Fruit fly (Drosophila melanogaster): ENCODE data around the gene CG33093.

DNA sequence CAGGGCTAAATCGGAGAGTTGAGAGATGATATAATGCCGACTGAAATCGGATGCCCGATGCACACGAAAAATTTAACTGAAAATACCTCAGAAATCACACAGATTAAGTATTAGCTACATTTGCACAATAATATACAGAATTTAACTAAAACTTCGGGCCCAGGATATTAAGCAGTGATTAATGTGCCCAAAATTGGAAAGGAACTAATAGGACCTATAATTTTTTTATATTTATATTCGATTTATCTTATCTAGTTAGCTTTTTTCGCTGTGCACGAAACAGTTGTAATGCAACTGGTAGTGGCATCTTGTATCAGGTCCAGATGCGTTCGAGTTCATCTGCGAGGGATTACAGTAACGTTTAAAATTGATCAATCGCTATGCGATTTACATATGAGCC is 7.2 kb upstream of the CG33093 start:
- TF ChIP-seq h (optimal IDR thresholded peaks at IDR 0.05) (no peak), Sin3A (optimal IDR thresholded peaks at IDR 0.05) (no peak), insv (optimal IDR thresholded peaks at IDR 0.05) (no peak)
